Worm (Caenorhabditis elegans) whole organism, early embryonic: ENCODE results near the gene C06C6.7.

Experiments used
- F13C5.2 ChIP-seq: sonication (generic microtip); optimal IDR thresholded peaks from 2 replicates; lab custom pipeline; 2017; ENCODE audit warnings: mild to moderate bottlenecking, missing genetic modification characterization, inconsistent platforms, missing compliant biosample characterization
- aly-1 ChIP-seq: sonication (generic microtip); optimal IDR thresholded peaks from 2 replicates; lab custom pipeline; 2016; ENCODE audit warnings: missing genetic modification characterization, missing compliant biosample characterization
- ama-1 ChIP-seq: fragments of 150-350 bp; optimal IDR thresholded peaks from 2 replicates; lab custom pipeline; 2014
- ceh-36 ChIP-seq: sonication (generic microtip); optimal IDR thresholded peaks from 2 replicates; lab custom pipeline; 2016; ENCODE audit warnings: missing genetic modification characterization, inconsistent platforms, missing compliant biosample characterization
- flt-1 ChIP-seq: fragments of 200-800 bp; sonication (Bioruptor generic); IDR thresholded peaks from 2 replicates; pipeline ENCODE4 v1.3.6; 2022; ENCODE audit warnings: missing genetic modification characterization, missing compliant biosample characterization
- hmbx-1 ChIP-seq: sonication (generic microtip); optimal IDR thresholded peaks from 2 replicates; lab custom pipeline; 2016; ENCODE audit warnings: mild to moderate bottlenecking, missing genetic modification characterization, missing compliant biosample characterization
- scrt-1 ChIP-seq: fragments of 200-800 bp; sonication (Bioruptor generic); IDR thresholded peaks from 2 replicates; pipeline ENCODE4 v1.3.6; 2022; ENCODE audit warnings: missing genetic modification characterization, missing compliant biosample characterization
- tra-4 ChIP-seq: sonication (generic microtip); optimal IDR thresholded peaks from 2 replicates; lab custom pipeline; 2017; ENCODE audit warnings: missing genetic modification characterization, missing compliant biosample characterization

- TF ChIP-seq hmbx-1 (tag; lab: Kevin White, UChicago) (no peak), ama-1 (lab: Kevin White, UChicago) (no peak), ceh-36 (tag; lab: Kevin White, UChicago) (no peak), tra-4 (no peak), flt-1 (no peak), scrt-1 (GFP tag; lab: Robert Waterston, UW) (no peak), F13C5.2 (tag; lab: Kevin White, UChicago) (no peak), aly-1 (tag; lab: Kevin White, UChicago) (no peak)
Measured at ce11 chrV:15959456-15959855, 32.5 kb upstream of the C06C6.7 start.
